Worm (Caenorhabditis elegans) whole organism, L4 larva: ENCODE measurements around the gene R01H10.4.

ENCODE experiments used
- Y48G9A.11 ChIP-seq: fragments of 200-800 bp; sonication (Bioruptor generic); IDR thresholded peaks from 2 replicates; pipeline ENCODE4 v1.3.6; 2022; ENCODE audit warnings: missing genetic modification reagents, missing genetic modification characterization, missing compliant biosample characterization
- ceh-82 ChIP-seq: sonication (generic microtip); optimal IDR thresholded peaks from 2 replicates; lab custom pipeline; 2017; ENCODE audit warnings: missing biosample characterization, missing genetic modification characterization
- dmd-8 ChIP-seq: fragments of 200-800 bp; sonication (Bioruptor generic); IDR thresholded peaks from 2 replicates; pipeline ENCODE4 v1.3.6; 2022; ENCODE audit warnings: missing genetic modification characterization, missing compliant biosample characterization
- egl-43 ChIP-seq: fragments of 200-800 bp; sonication (Bioruptor generic); IDR thresholded peaks from 2 replicates; pipeline ENCODE4 v1.3.6; 2022; ENCODE audit warnings: missing genetic modification reagents, missing genetic modification characterization, missing compliant biosample characterization
- lin-15B ChIP-seq: fragments of 150-350 bp; sonication (generic microtip); optimal IDR thresholded peaks from 3 replicates; lab custom pipeline; 2014; ENCODE audit warnings: missing biosample characterization, missing genetic modification characterization
- mep-1 ChIP-seq: fragments of 150-350 bp; sonication (generic microtip); optimal IDR thresholded peaks from 3 replicates; lab custom pipeline; 2014; ENCODE audit warnings: missing biosample characterization, missing genetic modification characterization
- nhr-76 ChIP-seq: fragments of 150-350 bp; optimal IDR thresholded peaks from 2 replicates; lab custom pipeline; 2014; ENCODE audit warnings: missing biosample characterization, missing genetic modification characterization
- pqm-1 ChIP-seq: sonication (generic microtip); optimal IDR thresholded peaks from 2 replicates; lab custom pipeline; 2017; ENCODE audit warnings: missing biosample characterization, missing genetic modification characterization
- unc-39 ChIP-seq: sonication (generic microtip); optimal IDR thresholded peaks from 2 replicates; lab custom pipeline; 2017; ENCODE audit warnings: missing biosample characterization, missing genetic modification characterization

- TF ChIP-seq lin-15B: no peak
- no peak for TF ChIP-seq nhr-76 (tag; lab: Kevin White, UChicago)
- TF ChIP-seq pqm-1 (tag; lab: Kevin White, UChicago): no peak
- no peak for TF ChIP-seq Y48G9A.11 (GFP tag; lab: Robert Waterston, UW)
- no peak for TF ChIP-seq mep-1
- no peak for TF ChIP-seq egl-43
- TF ChIP-seq unc-39: no peak
- no peak for TF ChIP-seq dmd-8 (GFP tag; lab: Robert Waterston, UW)
- no peak for TF ChIP-seq ceh-82 (tag; lab: Kevin White, UChicago)
These were observed 45.5 kb downstream of the R01H10.4 start, which contains the start of gene vglu-3 for ce11 chrIII:10300078-10300477.
